Fruit fly (Drosophila melanogaster) S2 (cell line): ENCODE data around the gene CAH7.
A peak's percentile ranks its signal among the peaks of the same experiment; 100 is the strongest.

ENCODE experiments used
- CG8478 ChIP-seq: fragments of >200 bp; optimal IDR thresholded peaks from 2 replicates; lab custom pipeline; 2018
- CTCF ChIP-seq, 2 experiments: fragments of >200 bp; optimal IDR thresholded peaks; 2 replicates each; lab custom pipeline; 2018

The CAH7 gene

dm6 chr3R:10125477-10125876 lies 13.4 kb downstream of the CAH7 start, which contains the start of gene knk:
knk (minus strand) TSS chr3R:10125664.
- TF ChIP-seq CTCF (optimal IDR thresholded peaks at IDR 0.05; lab: Kevin White, UChicago), result no peak
- TF ChIP-seq CG8478, result no peak

dm6 chr3R:10130091-10130490 lies 18.1 kb downstream of the CAH7 start:
- TF ChIP-seq CTCF (optimal IDR thresholded peaks at IDR 0.05; lab: Kevin White, UChicago), result no peak
- TF ChIP-seq CG8478, result no peak

- TF ChIP-seq CTCF (optimal IDR thresholded peaks at IDR 0.05; lab: Kevin White, UChicago), result no peak
- TF ChIP-seq CG8478, result no peak
Measured at dm6 chr3R:10130975-10131529, 19.0 kb downstream of the CAH7 start.

dm6 chr3R:10132906-10133416 lies 20.9 kb downstream of the CAH7 start:
- TF ChIP-seq CTCF (optimal IDR thresholded peaks at IDR 0.05; lab: Kevin White, UChicago) (no peak), CG8478 (no peak)

- TF ChIP-seq CG8478 (no peak), CTCF (optimal IDR thresholded peaks at IDR 0.05; lab: Kevin White, UChicago) (no peak)
Measured at dm6 chr3R:10133419-10134340, 21.6 kb downstream of the CAH7 start.

DNA sequence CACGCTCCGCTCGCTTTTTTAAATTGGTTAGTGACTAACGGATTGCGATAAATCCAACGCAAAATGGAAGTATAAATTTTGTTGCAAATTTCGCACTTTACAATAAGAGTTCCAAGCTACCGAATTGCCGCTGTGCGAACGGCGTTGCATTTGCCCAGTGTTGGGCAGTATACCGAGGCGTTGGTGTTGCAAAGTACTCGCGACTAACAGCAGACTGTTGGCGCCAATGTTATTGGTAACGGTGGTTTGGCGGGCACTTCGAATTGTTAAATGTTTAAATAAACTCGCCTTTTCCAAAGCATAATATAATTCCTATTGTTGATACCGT lies 22.3 kb downstream of the CAH7 start:
- TF ChIP-seq CTCF (optimal IDR thresholded peaks at IDR 0.05; lab: Kevin White, UChicago) (peak; percentile 36 to 56), CG8478 (no peak)

DNA sequence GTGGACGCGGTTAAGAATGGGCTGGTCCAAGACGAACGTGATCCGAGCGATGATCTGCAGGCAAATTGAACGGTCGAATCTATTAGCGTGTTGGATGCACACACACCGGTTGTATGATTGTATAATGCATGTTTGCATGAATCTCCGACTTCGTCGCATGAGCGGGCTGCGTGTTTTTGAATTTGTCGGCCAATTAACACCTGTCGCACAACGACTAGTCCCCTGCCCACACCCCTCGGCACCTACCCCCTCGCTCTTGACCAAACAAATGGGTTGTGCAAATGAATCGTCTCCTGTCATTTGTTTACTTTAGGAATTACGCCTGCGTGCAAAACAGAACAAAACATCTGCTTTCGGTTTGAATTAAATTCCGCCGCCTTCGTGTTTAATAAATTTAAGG lies 23.0 kb downstream of the CAH7 start:
- TF ChIP-seq CG8478 (no peak), CTCF (optimal IDR thresholded peaks at IDR 0.05; lab: Kevin White, UChicago) (no peak)

dm6 chr3R:10137801-10138200 lies 25.8 kb downstream of the CAH7 start:
- TF ChIP-seq CTCF (optimal IDR thresholded peaks at IDR 0.05; lab: Kevin White, UChicago), result no peak
- TF ChIP-seq CG8478, result no peak

- TF ChIP-seq CTCF (optimal IDR thresholded peaks at IDR 0.05; lab: Kevin White, UChicago) (no peak), CG8478 (no peak)
Measured at dm6 chr3R:10138900-10139299, 26.9 kb downstream of the CAH7 start.

dm6 chr3R:10139649-10140598 lies 27.9 kb downstream of the CAH7 start, which contains the start of gene tws:
tws (minus strand) TSS chr3R:10139772.
- TF ChIP-seq CTCF (optimal IDR thresholded peaks at IDR 0.05; lab: Kevin White, UChicago) (no peak), CG8478 (no peak)

DNA sequence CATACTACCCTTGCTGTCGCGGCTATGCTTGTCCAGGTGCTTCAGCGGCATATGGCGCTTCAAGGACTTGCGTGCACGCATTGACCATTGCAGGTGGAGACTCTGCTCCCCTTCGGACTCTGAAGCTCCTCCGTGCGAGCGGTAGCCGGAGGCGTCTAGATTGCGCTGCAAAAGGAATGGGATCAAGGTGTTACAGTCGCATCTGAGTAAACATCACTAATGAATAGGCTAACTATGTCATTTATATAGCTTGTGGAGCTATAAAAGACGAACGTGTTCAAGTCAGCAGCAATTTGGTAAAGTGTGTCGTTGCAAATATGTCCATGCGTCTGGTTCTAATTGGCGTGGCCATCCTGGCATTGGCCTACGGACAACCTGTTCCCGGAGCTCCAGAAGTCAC lies 30.7 kb downstream of the CAH7 start, which contains the start of gene CG42759:
CG42759 (plus strand) TSS at position 301 of the 400 bp plus-strand sequence.
- TF ChIP-seq CG8478 (no peak), CTCF (optimal IDR thresholded peaks at IDR 0.05; lab: Kevin White, UChicago) (no peak)

DNA sequence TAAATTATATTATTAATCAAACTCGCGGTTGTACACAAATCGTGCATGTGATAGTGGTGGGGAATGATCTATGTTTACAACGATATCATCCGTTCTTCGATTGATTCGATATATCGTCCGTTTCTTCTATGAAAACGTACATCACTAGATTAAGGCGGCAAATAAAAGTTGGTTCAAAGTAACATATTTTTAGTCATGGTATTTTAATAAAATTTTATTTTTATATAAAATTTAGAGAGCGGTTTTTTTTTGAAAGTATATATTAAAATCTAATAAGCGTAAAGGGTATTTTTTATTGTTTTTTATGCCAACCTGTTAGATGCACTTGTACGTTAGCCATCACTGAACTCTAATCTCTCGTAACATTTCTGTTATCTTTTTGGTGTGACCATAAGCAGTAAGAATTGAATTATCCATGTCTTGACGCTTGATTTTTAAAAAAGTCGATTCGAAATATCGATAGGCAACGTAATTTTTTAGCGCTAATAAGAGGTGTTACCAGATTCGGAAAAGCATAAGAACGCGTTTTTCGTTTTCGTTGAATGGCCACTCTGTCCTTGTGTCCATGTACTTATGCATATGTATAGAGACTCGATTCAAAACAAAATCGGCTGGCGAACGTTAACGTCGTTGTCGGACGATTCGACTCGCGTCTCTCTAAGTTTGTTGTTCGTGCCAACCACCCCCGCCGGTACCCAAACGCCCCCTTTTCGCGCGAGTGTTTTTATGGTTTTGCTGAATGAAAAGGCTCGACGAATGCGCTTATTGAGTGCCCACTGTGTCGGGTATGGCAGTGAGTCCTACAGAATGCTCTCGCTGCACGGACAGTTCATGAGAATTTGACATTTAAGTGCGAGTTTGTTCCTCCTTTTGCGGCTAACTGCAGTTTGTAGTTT lies 32.3 kb downstream of the CAH7 start, which contains the start of the genes TAF1B and Invadolysin:
TAF1B (minus strand) TSS at position 82 of the 896 bp plus-strand sequence.
Invadolysin (plus strand) TSS at position 566 of the 896 bp plus-strand sequence.
- peak; percentile 25 to 39 for TF ChIP-seq CTCF (optimal IDR thresholded peaks at IDR 0.05; lab: Kevin White, UChicago)
- no peak for TF ChIP-seq CG8478

DNA sequence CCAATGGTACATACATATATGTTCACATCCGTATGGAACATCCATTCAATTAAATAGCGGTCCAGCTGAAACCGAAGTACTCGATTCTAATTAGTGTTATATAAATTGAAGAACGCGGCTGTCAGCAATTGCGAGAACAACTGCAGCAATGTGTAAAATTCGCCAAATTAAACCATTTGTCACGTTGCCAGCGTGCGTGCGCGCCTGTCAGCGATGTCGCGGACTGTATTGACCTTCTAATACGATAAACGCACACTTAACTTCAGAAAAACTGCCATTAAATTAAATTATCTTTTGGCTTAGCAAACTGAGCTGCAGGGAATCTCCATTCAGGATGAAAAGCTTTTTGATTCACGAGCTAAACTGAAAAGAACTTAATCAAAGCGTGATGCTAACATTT lies 35.1 kb downstream of the CAH7 start:
- TF ChIP-seq CTCF (optimal IDR thresholded peaks at IDR 0.05; lab: Kevin White, UChicago), result no peak
- TF ChIP-seq CG8478, result no peak

DNA sequence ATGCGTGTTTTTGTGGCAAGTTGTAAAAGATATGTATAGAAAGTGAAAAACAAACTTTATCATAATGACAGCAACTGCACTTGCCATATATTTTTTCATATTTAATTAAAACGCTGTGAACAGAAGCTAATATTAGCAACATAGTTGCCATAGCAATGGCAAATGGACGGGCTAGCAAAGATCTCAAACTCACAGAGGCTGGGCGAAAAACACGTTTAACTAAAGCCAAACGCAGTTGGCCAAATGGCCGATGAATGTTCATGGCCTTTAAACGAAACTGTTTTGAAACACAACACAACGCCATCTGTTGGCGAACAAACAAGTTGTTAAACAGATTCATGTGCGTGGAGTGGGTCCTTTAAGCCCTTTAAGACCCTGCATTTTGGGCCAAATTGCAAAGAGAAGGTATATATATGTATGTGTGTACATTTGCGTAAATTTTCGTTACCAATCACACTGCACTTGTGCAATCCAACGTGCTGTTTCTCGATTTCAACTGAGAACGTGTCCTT lies 36.4 kb downstream of the CAH7 start:
- TF ChIP-seq CTCF (optimal IDR thresholded peaks at IDR 0.05; lab: Kevin White, UChicago) (peak; percentile 83 to 86), CG8478 (no peak)
